Worm (Caenorhabditis elegans) whole organism, L1 larva: ENCODE measurements around the gene F53G2.3.

Experiments
- Y116A8C.19 ChIP-seq: sonication (generic microtip); optimal IDR thresholded peaks from 2 replicates; lab custom pipeline; 2016; ENCODE audit warnings: missing compliant biosample characterization, missing genetic modification characterization, borderline replicate concordance
- nhr-47 ChIP-seq: sonication (generic microtip); optimal IDR thresholded peaks from 2 replicates; lab custom pipeline; 2016; ENCODE audit warnings: mild to moderate bottlenecking, missing genetic modification characterization, moderate library complexity, missing compliant biosample characterization
- snpc-4 ChIP-seq: fragments of 150-350 bp; optimal IDR thresholded peaks from 2 replicates; lab custom pipeline; 2014; ENCODE audit warnings: missing biosample characterization, missing genetic modification characterization
- sox-4 ChIP-seq: sonication (generic microtip); optimal IDR thresholded peaks from 2 replicates; lab custom pipeline; 2016; ENCODE audit warnings: missing genetic modification characterization, missing compliant biosample characterization
- zag-1 ChIP-seq: fragments of 150-350 bp; optimal IDR thresholded peaks from 2 replicates; lab custom pipeline; 2014; ENCODE audit warnings: missing biosample characterization, missing genetic modification characterization
- ztf-11 ChIP-seq, 2 experiments: sonication (generic microtip); optimal IDR thresholded peaks; 2 replicates each; lab custom pipeline; 2016 to 2017; ENCODE audit warnings: missing genetic modification characterization in 2 of 2, missing biosample characterization in 1 of 2, missing compliant biosample characterization in 1 of 2

ce11 chrII:2435566-2435965, 44.6 kb upstream of the F53G2.3 start:
- TF ChIP-seq snpc-4 (tag; lab: Kevin White, UChicago), result no peak
- no peak for TF ChIP-seq sox-4
- no peak for TF ChIP-seq nhr-47 (tag; lab: Kevin White, UChicago)
- TF ChIP-seq ztf-11 (tag; optimal IDR thresholded peaks at IDR 0.05; lab: Kevin White, UChicago), result no peak
- no peak for TF ChIP-seq zag-1 (tag; lab: Kevin White, UChicago)
- no peak for TF ChIP-seq Y116A8C.19
